Worm (Caenorhabditis elegans): ENCODE measurements around the gene Y62H9A.10.

Y62H9A.10 gene

ce11 chrX:11908226-11908625 lies 5.7 kb upstream of the Y62H9A.10 start:
- TF ChIP-seq nhr-12 (tag; optimal IDR thresholded peaks at IDR 0.05): no peak
- TF ChIP-seq nhr-11 (tag; optimal IDR thresholded peaks at IDR 0.05): no peak
- TF ChIP-seq crh-2 (tag; optimal IDR thresholded peaks at IDR 0.05): no peak
- no peak for TF ChIP-seq dmd-4 (tag; optimal IDR thresholded peaks at IDR 0.05)
- TF ChIP-seq ama-1 (optimal IDR thresholded peaks at IDR 0.05): no peak
- TF ChIP-seq nhr-10 (tag; optimal IDR thresholded peaks at IDR 0.05): no peak
- TF ChIP-seq gmeb-1 (tag; optimal IDR thresholded peaks at IDR 0.05): no peak
- no peak for TF ChIP-seq unc-55 (GFP tag; optimal IDR thresholded peaks at IDR 0.05)
- no peak for TF ChIP-seq sma-3 (GFP tag; optimal IDR thresholded peaks at IDR 0.05)
- no peak for TF ChIP-seq alr-1 (tag; optimal IDR thresholded peaks at IDR 0.05)
- no peak for TF ChIP-seq nhr-23 (tag; optimal IDR thresholded peaks at IDR 0.05)
- no peak for TF ChIP-seq lin-39 (tag; optimal IDR thresholded peaks at IDR 0.05)
- no peak for TF ChIP-seq ceh-16 (tag; optimal IDR thresholded peaks at IDR 0.05)
- TF ChIP-seq lin-13 (GFP tag; optimal IDR thresholded peaks at IDR 0.05): no peak
- no peak for TF ChIP-seq zag-1 (tag; optimal IDR thresholded peaks at IDR 0.05)
- no peak for TF ChIP-seq sma-9 (GFP tag; optimal IDR thresholded peaks at IDR 0.05)
- TF ChIP-seq sma-9 (tag; optimal IDR thresholded peaks at IDR 0.05): no peak
- TF ChIP-seq sem-4 (tag; optimal IDR thresholded peaks at IDR 0.05): no peak
- no peak for TF ChIP-seq nhr-21 (tag; optimal IDR thresholded peaks at IDR 0.05)
- no peak for TF ChIP-seq skn-1 (tag; optimal IDR thresholded peaks at IDR 0.05)
- no peak for TF ChIP-seq lsy-2 (tag; optimal IDR thresholded peaks at IDR 0.05)

ce11 chrX:11907263-11907662 lies 4.7 kb upstream of the Y62H9A.10 start, which contains the start of gene Y62H9A.11:
Gene Y62H9A.11 (minus strand): TSS chrX:11907363.
- no peak for TF ChIP-seq peb-1 (tag; optimal IDR thresholded peaks at IDR 0.05)
- TF ChIP-seq nhr-6 (tag; optimal IDR thresholded peaks at IDR 0.05): no peak
- TF ChIP-seq nhr-237 (tag; optimal IDR thresholded peaks at IDR 0.05): no peak
- no peak for TF ChIP-seq nhr-11 (tag; optimal IDR thresholded peaks at IDR 0.05)
- no peak for TF ChIP-seq lin-11 (tag; optimal IDR thresholded peaks at IDR 0.05)
- TF ChIP-seq nhr-23 (tag; optimal IDR thresholded peaks at IDR 0.05): no peak
- TF ChIP-seq ZK546.5 (tag; optimal IDR thresholded peaks at IDR 0.05): no peak
- TF ChIP-seq zag-1 (tag; optimal IDR thresholded peaks at IDR 0.05): no peak
- TF ChIP-seq unc-39 (tag; optimal IDR thresholded peaks at IDR 0.05): no peak
- no peak for TF ChIP-seq nhr-12 (tag; optimal IDR thresholded peaks at IDR 0.05)
- no peak for TF ChIP-seq lsy-2 (tag; optimal IDR thresholded peaks at IDR 0.05)
- TF ChIP-seq ztf-1 (GFP tag; conservative IDR thresholded peaks at IDR 0.05): no peak
- TF ChIP-seq ceh-82 (tag; optimal IDR thresholded peaks at IDR 0.05): no peak
- no peak for TF ChIP-seq elt-3 (tag; optimal IDR thresholded peaks at IDR 0.05)
- TF ChIP-seq mdl-1 (tag; optimal IDR thresholded peaks at IDR 0.05): no peak
- no peak for TF ChIP-seq lin-13 (GFP tag; optimal IDR thresholded peaks at IDR 0.05)
- no peak for TF ChIP-seq aly-2 (tag; optimal IDR thresholded peaks at IDR 0.05)
- no peak for TF ChIP-seq skn-1 (tag; optimal IDR thresholded peaks at IDR 0.05)
- no peak for TF ChIP-seq Y55F3AM.14 (GFP tag; optimal IDR thresholded peaks at IDR 0.05)
- TF ChIP-seq nhr-21 (tag; optimal IDR thresholded peaks at IDR 0.05): no peak

ce11 chrX:11906626-11907025 lies 4.1 kb upstream of the Y62H9A.10 start:
- TF ChIP-seq ZK546.5 (tag; optimal IDR thresholded peaks at IDR 0.05) (no peak), fos-1 (tag; optimal IDR thresholded peaks at IDR 0.05) (no peak), blmp-1 (tag; optimal IDR thresholded peaks at IDR 0.05; ENCODE audit: insufficient read depth) (no peak), lin-13 (GFP tag; optimal IDR thresholded peaks at IDR 0.05) (no peak), nhr-12 (tag; optimal IDR thresholded peaks at IDR 0.05) (no peak), lin-39 (tag; optimal IDR thresholded peaks at IDR 0.05) (no peak), nhr-23 (tag; optimal IDR thresholded peaks at IDR 0.05) (no peak), unc-62 (GFP tag; optimal IDR thresholded peaks at IDR 0.05) (no peak), ama-1 (optimal IDR thresholded peaks at IDR 0.05) (no peak), mbf-1 (tag; optimal IDR thresholded peaks at IDR 0.05) (no peak), Y55F3AM.14 (GFP tag; optimal IDR thresholded peaks at IDR 0.05) (no peak)

- TF ChIP-seq nhr-23 (tag; optimal IDR thresholded peaks at IDR 0.05): no peak
- TF ChIP-seq mab-5 (tag; optimal IDR thresholded peaks at IDR 0.05): peak; percentile 1
Observed at ce11 chrX:11899031-11899430, 3.5 kb downstream of the Y62H9A.10 start.

Measured in whole organism, L2 larva.